Worm (Caenorhabditis elegans) whole organism, L4 larva: Measurements from ENCODE around the gene sec-61.B.

Experiments
- F10B5.3 ChIP-seq: sonication (generic microtip); optimal IDR thresholded peaks from 2 replicates; lab custom pipeline; 2016; ENCODE audit warnings: mild to moderate bottlenecking, missing genetic modification characterization, missing compliant biosample characterization
- F26F4.8 ChIP-seq: fragments of 200-800 bp; sonication (Bioruptor generic); conservative IDR thresholded peaks from 2 replicates; pipeline ENCODE4 v1.3.6; 2022; ENCODE audit warnings: missing genetic modification characterization, missing compliant biosample characterization
- T20F7.1 ChIP-seq: fragments of 200-800 bp; sonication (Bioruptor generic); optimal IDR thresholded peaks from 2 replicates; lab custom pipeline; 2018; ENCODE audit warnings: mild to moderate bottlenecking, missing genetic modification characterization, missing compliant biosample characterization
- Y105C5A.15 ChIP-seq: fragments of 200-800 bp; sonication (Bioruptor generic); IDR thresholded peaks from 2 replicates; pipeline ENCODE4 v1.3.6; 2022; ENCODE audit warnings: missing genetic modification characterization, missing compliant biosample characterization
- Y5F2A.4 ChIP-seq: fragments of 200-800 bp; sonication (Bioruptor generic); optimal IDR thresholded peaks from 2 replicates; lab custom pipeline; 2018; ENCODE audit warnings: mild to moderate bottlenecking, missing genetic modification characterization, missing compliant biosample characterization
- aly-2 ChIP-seq: sonication (generic microtip); optimal IDR thresholded peaks from 2 replicates; lab custom pipeline; 2018; ENCODE audit warnings: missing biosample characterization, missing genetic modification characterization
- ceh-20 ChIP-seq: fragments of 200-800 bp; sonication (Bioruptor generic); IDR thresholded peaks from 2 replicates; pipeline ENCODE4 v1.3.6; 2022; ENCODE audit warnings: missing genetic modification reagents, missing genetic modification characterization, missing compliant biosample characterization
- ceh-82 ChIP-seq: sonication (generic microtip); optimal IDR thresholded peaks from 2 replicates; lab custom pipeline; 2017; ENCODE audit warnings: missing biosample characterization, missing genetic modification characterization
- ces-1 ChIP-seq: fragments of 150-350 bp; sonication (generic microtip); optimal IDR thresholded peaks from 4 replicates; lab custom pipeline; 2014; ENCODE audit warnings: missing biosample characterization, missing genetic modification reagents, missing genetic modification characterization
- daf-12 ChIP-seq: fragments of 150-350 bp; optimal IDR thresholded peaks from 2 replicates; lab custom pipeline; 2014; ENCODE audit warnings: missing biosample characterization, missing genetic modification reagents, missing genetic modification characterization
- daf-16 ChIP-seq, 3 experiments: sonication (generic microtip); optimal IDR thresholded peaks; 2 replicates each; lab custom pipeline; 2016 to 2017; ENCODE audit warnings: missing genetic modification characterization in 3 of 3, missing genetic modification reagents in 3 of 3, mild to moderate bottlenecking in 2 of 3, missing compliant biosample characterization in 2 of 3, missing biosample characterization in 1 of 3, moderate library complexity in 1 of 3
- dmd-6 ChIP-seq: fragments of 200-800 bp; sonication (Bioruptor generic); IDR thresholded peaks from 2 replicates; pipeline ENCODE4 v1.3.6; 2022; ENCODE audit warnings: missing genetic modification reagents, missing genetic modification characterization, missing compliant biosample characterization
- dmd-8 ChIP-seq: fragments of 200-800 bp; sonication (Bioruptor generic); IDR thresholded peaks from 2 replicates; pipeline ENCODE4 v1.3.6; 2022; ENCODE audit warnings: missing genetic modification characterization, missing compliant biosample characterization
- dpl-1 ChIP-seq: fragments of 150-350 bp; optimal IDR thresholded peaks from 2 replicates; lab custom pipeline; 2014; ENCODE audit warnings: missing biosample characterization, missing genetic modification reagents, missing genetic modification characterization
- duxl-1 ChIP-seq: sonication (generic microtip); optimal IDR thresholded peaks from 2 replicates; lab custom pipeline; 2016; ENCODE audit warnings: mild to moderate bottlenecking, missing genetic modification characterization, moderate library complexity, missing compliant biosample characterization; ENCODE audit not compliant: poor library complexity
- dve-1 ChIP-seq: sonication (generic microtip); optimal IDR thresholded peaks from 2 replicates; lab custom pipeline; 2017; ENCODE audit warnings: antibody characterized with exemption, mild to moderate bottlenecking, missing genetic modification characterization, missing compliant biosample characterization; ENCODE audit not compliant: insufficient read depth
- fkh-10 ChIP-seq: fragments of 150-350 bp; optimal IDR thresholded peaks from 2 replicates; lab custom pipeline; 2014; ENCODE audit warnings: missing biosample characterization, missing genetic modification reagents, missing genetic modification characterization
- fos-1 ChIP-seq: fragments of 150-350 bp; optimal IDR thresholded peaks from 2 replicates; lab custom pipeline; 2014; ENCODE audit warnings: missing biosample characterization, missing genetic modification characterization
- hlh-11 ChIP-seq: fragments of 200-800 bp; sonication (Bioruptor generic); optimal IDR thresholded peaks from 2 replicates; lab custom pipeline; 2018; ENCODE audit warnings: mild to moderate bottlenecking, missing genetic modification characterization, missing compliant biosample characterization
- lin-38 ChIP-seq: fragments of 200-800 bp; sonication (Bioruptor generic); IDR thresholded peaks from 2 replicates; pipeline ENCODE4 v1.3.6; 2022; ENCODE audit warnings: missing genetic modification reagents, missing genetic modification characterization, missing compliant biosample characterization
- lir-3 ChIP-seq: sonication (generic microtip); optimal IDR thresholded peaks from 2 replicates; lab custom pipeline; 2016; ENCODE audit warnings: mild to moderate bottlenecking, missing genetic modification characterization, missing compliant biosample characterization
- lsy-2 ChIP-seq, 2 experiments: fragments of 150-350 bp in 1 of 2; sonication (generic microtip) in 1 of 2; optimal IDR thresholded peaks; 2 replicates each; lab custom pipeline; 2014 to 2017; ENCODE audit warnings: missing biosample characterization in 2 of 2, missing genetic modification characterization in 2 of 2
- madf-5 ChIP-seq, 2 experiments: fragments of 200-800 bp; sonication (Bioruptor generic); IDR thresholded peaks; 2 replicates each; pipeline ENCODE4 v1.3.6; 2022; ENCODE audit warnings: missing compliant biosample characterization in 2 of 2, missing genetic modification characterization in 2 of 2
- mep-1 ChIP-seq: fragments of 150-350 bp; sonication (generic microtip); optimal IDR thresholded peaks from 3 replicates; lab custom pipeline; 2014; ENCODE audit warnings: missing biosample characterization, missing genetic modification characterization
- nhr-102 ChIP-seq: sonication (generic microtip); optimal IDR thresholded peaks from 2 replicates; lab custom pipeline; 2016; ENCODE audit warnings: mild to moderate bottlenecking, missing genetic modification characterization, moderate library complexity, missing compliant biosample characterization
- rbr-2 ChIP-seq: sonication (generic microtip); optimal IDR thresholded peaks from 2 replicates; lab custom pipeline; 2016; ENCODE audit warnings: missing genotype, missing genetic modification characterization, missing compliant biosample characterization
- set-16 ChIP-seq: fragments of 200-800 bp; sonication (Bioruptor generic); IDR thresholded peaks from 2 replicates; pipeline ENCODE4 v1.3.6; 2022; ENCODE audit warnings: missing genetic modification reagents, missing genetic modification characterization, missing compliant biosample characterization
- spr-1 ChIP-seq: sonication (generic microtip); optimal IDR thresholded peaks from 2 replicates; lab custom pipeline; 2016; ENCODE audit warnings: mild to moderate bottlenecking, missing genetic modification characterization, missing compliant biosample characterization
- spr-3 ChIP-seq: fragments of 200-800 bp; sonication (Bioruptor generic); optimal IDR thresholded peaks from 2 replicates; lab custom pipeline; 2018; ENCODE audit warnings: mild to moderate bottlenecking, missing genetic modification characterization, missing compliant biosample characterization
- tra-1 ChIP-seq: fragments of 200-800 bp; sonication (Bioruptor generic); IDR thresholded peaks from 2 replicates; pipeline ENCODE4 v1.3.6; 2022; ENCODE audit warnings: missing genetic modification reagents, missing genetic modification characterization, missing compliant biosample characterization
- unc-130 ChIP-seq: sonication (generic microtip); optimal IDR thresholded peaks from 2 replicates; lab custom pipeline; 2016; ENCODE audit warnings: missing genetic modification reagents, missing genetic modification characterization, missing compliant biosample characterization
- unc-62 ChIP-seq, 3 experiments: fragments of 150-350 bp in 1 of 3; sonication (generic microtip); optimal IDR thresholded peaks in 2 of 3; peaks in 1 of 3; 1 replicate in 1 of 3; 2 replicates in 2 of 3; lab custom pipeline; 2014 to 2017; ENCODE audit warnings: missing biosample characterization in 3 of 3, missing genetic modification characterization in 3 of 3, missing genetic modification reagents in 3 of 3, missing genotype in 1 of 3
- zag-1 ChIP-seq: fragments of 150-350 bp; optimal IDR thresholded peaks from 2 replicates; lab custom pipeline; 2014; ENCODE audit warnings: missing biosample characterization, missing genetic modification characterization
- ztf-7 ChIP-seq: fragments of 150-350 bp; optimal IDR thresholded peaks from 2 replicates; lab custom pipeline; 2014; ENCODE audit warnings: missing biosample characterization, missing genetic modification characterization

sec-61.B gene

ce11 chrIV:2388949-2389495 is 547 bp upstream of the sec-61.B start, which contains the start of gene trap-3 (continued):
- peak; percentile 89 for TF ChIP-seq dpl-1 (GFP tag; lab: Kevin White, UChicago)
- TF ChIP-seq duxl-1 (tag; lab: Kevin White, UChicago): peak; percentile 81
- 0 out of 4 replicates have a peak, but pooled peaks of 1 of the 2 experiments have one; percentile 28 for TF ChIP-seq madf-5 (GFP tag; IDR thresholded peaks at IDR 0.05; lab: Robert Waterston, UW)
- peak; percentile 57 for TF ChIP-seq lir-3 (tag; lab: Kevin White, UChicago)
- peak; percentile 94 for TF ChIP-seq tra-1 (GFP tag; lab: Robert Waterston, UW)
- peak; percentile 97 for TF ChIP-seq dmd-6 (GFP tag; lab: Robert Waterston, UW)
- no peak for TF ChIP-seq ces-1
- peak; percentile 98 for TF ChIP-seq rbr-2 (tag; lab: Kevin White, UChicago)
- TF ChIP-seq unc-62 (GFP tag; optimal IDR thresholded peaks at IDR 0.05 in 1 of 2; lab: Kevin White, UChicago): no peak
- no peak for TF ChIP-seq unc-62 (tag; optimal IDR thresholded peaks at IDR 0.05; lab: Kevin White, UChicago)
- TF ChIP-seq zag-1 (tag; lab: Kevin White, UChicago): no peak
- TF ChIP-seq ceh-20 (GFP tag; lab: Robert Waterston, UW): peak; percentile 95
- peak; percentile 2 for TF ChIP-seq ceh-82 (tag; lab: Kevin White, UChicago)
- TF ChIP-seq F26F4.8 (GFP tag; lab: Robert Waterston, UW): no peak
- peak; percentile 72 for TF ChIP-seq Y5F2A.4
- peak; percentile 90 for TF ChIP-seq unc-130 (GFP tag; lab: Kevin White, UChicago)
- TF ChIP-seq set-16: peak; percentile 82
- TF ChIP-seq T20F7.1 (GFP tag; lab: Kevin White, UChicago): peak; percentile 94
- TF ChIP-seq daf-12 (tag; lab: Kevin White, UChicago): no peak
- no peak for TF ChIP-seq fos-1
- peak; percentile 91 for TF ChIP-seq F10B5.3 (tag; lab: Kevin White, UChicago)
- peak; percentile 98 for TF ChIP-seq mep-1 (tag; lab: Kevin White, UChicago)

DNA sequence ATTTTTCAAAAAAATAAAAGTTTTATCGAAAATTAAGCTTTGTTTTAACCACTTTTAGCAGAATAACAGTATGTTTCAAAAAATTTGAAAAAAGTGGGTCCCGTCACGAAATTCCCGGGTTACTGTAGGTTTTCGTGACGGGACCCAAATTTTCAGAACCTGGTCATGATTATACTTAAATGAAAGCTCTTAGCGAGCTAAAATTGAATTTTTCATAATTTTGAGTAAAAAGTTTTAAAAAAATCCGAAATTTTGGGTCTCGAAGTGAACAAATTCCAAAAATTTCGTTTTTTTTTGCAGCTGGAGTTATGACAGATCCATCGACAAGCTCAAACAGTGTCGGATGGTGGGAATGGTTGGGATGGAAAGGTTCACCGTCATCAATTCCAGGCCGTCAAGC is 4.8 kb downstream of the sec-61.B start, which contains the start of gene Y38F2AR.3:
Y38F2AR.3 (plus strand) TSS at position 301 of the 400 bp plus-strand sequence.
- TF ChIP-seq Y105C5A.15 (GFP tag; lab: Robert Waterston, UW) (no peak), aly-2 (no peak), mep-1 (tag; lab: Kevin White, UChicago) (no peak), ztf-7 (tag; lab: Kevin White, UChicago) (no peak), F26F4.8 (GFP tag; lab: Robert Waterston, UW) (no peak), zag-1 (tag; lab: Kevin White, UChicago) (no peak)

DNA sequence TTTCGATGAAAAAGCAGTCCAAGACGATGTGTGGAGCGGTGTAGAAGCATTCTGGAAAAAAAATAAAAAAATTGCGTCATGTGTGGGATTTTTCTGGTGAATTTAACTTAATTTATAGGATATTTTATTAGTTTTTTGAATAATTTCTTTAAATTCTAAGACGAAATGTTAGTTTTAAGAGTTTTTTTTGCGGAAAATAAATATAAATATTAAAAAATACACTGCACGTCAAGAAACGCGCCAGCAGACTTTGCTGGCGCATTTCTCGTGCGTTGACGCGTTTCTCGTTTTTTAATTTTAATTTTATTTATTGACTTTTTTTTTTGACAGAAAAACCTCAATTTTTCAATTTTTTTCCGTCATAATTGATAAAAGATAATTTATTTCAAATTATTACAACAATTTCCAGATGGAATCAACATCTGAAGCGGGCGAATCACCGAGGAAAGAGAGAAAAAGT is 39.6 kb downstream of the sec-61.B start, which contains the start of the genes ppgn-1 and tftc-1:
ppgn-1 (minus strand) TSS at position 51 of the 460 bp plus-strand sequence.
tftc-1 (plus strand) TSS at position 410 of the 460 bp plus-strand sequence.
- TF ChIP-seq dpl-1 (GFP tag; lab: Kevin White, UChicago): peak; percentile 68
- no peak for TF ChIP-seq lir-3 (tag; lab: Kevin White, UChicago)
- TF ChIP-seq daf-16 (GFP tag; optimal IDR thresholded peaks at IDR 0.05; lab: Kevin White, UChicago): peak in 1 of 2 experiments; percentile 5
- no peak for TF ChIP-seq daf-16 (tag; optimal IDR thresholded peaks at IDR 0.05; lab: Kevin White, UChicago)
- TF ChIP-seq duxl-1 (tag; lab: Kevin White, UChicago): peak; percentile 43
- TF ChIP-seq fkh-10 (GFP tag; lab: Kevin White, UChicago): peak; percentile 20
- no peak for TF ChIP-seq hlh-11 (tag; lab: Kevin White, UChicago)
- TF ChIP-seq mep-1 (tag; lab: Kevin White, UChicago): peak; percentile 62
- TF ChIP-seq dmd-8: no peak
- TF ChIP-seq nhr-102: peak; percentile 33
- TF ChIP-seq lin-38: peak; percentile 72
- TF ChIP-seq lsy-2 (tag; optimal IDR thresholded peaks at IDR 0.05; lab: Kevin White, UChicago): peak in 1 of 2 experiments; percentile 86
- TF ChIP-seq spr-1 (tag; lab: Kevin White, UChicago): peak; percentile 5
- TF ChIP-seq dve-1 (tag; lab: Kevin White, UChicago): peak; percentile 51
- no peak for TF ChIP-seq spr-3 (GFP tag; lab: Kevin White, UChicago)
- TF ChIP-seq, all 104 proteins: peak for 10
